Worm (Caenorhabditis elegans): ENCODE measurements around the gene srt-11.

- TF ChIP-seq grh-1 (GFP tag; IDR thresholded peaks at IDR 0.05) (no peak), lin-15B (tag; optimal IDR thresholded peaks at IDR 0.05) (no peak), dpl-1 (GFP tag; optimal IDR thresholded peaks at IDR 0.05) (peak; percentile 76 to 88 (median 77)), lin-39 (tag; optimal IDR thresholded peaks at IDR 0.05) (no peak), unc-62 (GFP tag; optimal IDR thresholded peaks at IDR 0.05) (no peak), tbx-2 (tag; optimal IDR thresholded peaks at IDR 0.05) (peak; percentile 48), nhr-28 (tag; optimal IDR thresholded peaks at IDR 0.05) (no peak), ceh-8 (GFP tag; optimal IDR thresholded peaks at IDR 0.05) (no peak), sox-4 (tag; optimal IDR thresholded peaks at IDR 0.05) (peak; percentile 8), nhr-237 (tag; optimal IDR thresholded peaks at IDR 0.05) (no peak)
Measured at ce11 chrII:14856922-14857321, 51.1 kb downstream of the srt-11 start, which contains the start of gene rbm-28.
